Fruit fly (Drosophila melanogaster): Measurements from ENCODE around the gene CG33003.

The CG33003 gene

DNA sequence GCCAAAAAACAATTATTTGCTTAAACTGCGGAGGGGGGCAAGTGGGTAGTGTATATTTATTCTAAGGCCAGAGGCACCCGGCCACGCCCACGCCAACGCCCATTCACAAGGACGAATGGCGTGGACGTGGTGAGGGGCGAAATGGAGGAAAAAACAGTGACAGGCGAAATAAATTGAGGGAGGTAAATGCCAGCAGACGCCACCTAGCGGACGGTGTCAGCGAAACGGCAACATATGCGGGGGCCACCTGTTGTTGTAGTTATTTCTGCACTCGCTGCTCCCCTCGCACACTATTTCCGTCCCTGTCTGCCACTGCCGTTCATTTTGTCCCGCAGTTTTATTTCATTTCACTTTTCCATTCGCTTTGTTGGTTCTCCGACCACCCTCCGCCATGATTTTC, 17.2 kb downstream of the CG33003 start (continued):
- no peak for TF ChIP-seq mld (GFP tag; IDR thresholded peaks at IDR 0.05; ENCODE audit: partially characterized antibody)
- no peak for TF ChIP-seq CG15011 (GFP tag; optimal IDR thresholded peaks at IDR 0.05)
- TF ChIP-seq danr (GFP tag; IDR thresholded peaks at IDR 0.05) = no peak
- TF ChIP-seq Dp (GFP tag; optimal IDR thresholded peaks at IDR 0.05) = no peak
- TF ChIP-seq trh (GFP tag; optimal IDR thresholded peaks at IDR 0.05) = no peak
- no peak for TF ChIP-seq Sry-δ (GFP tag; optimal IDR thresholded peaks at IDR 0.05)
- no peak for TF ChIP-seq CG34376 (GFP tag; optimal IDR thresholded peaks at IDR 0.05)
- TF ChIP-seq Stat92E (GFP tag; optimal IDR thresholded peaks at IDR 0.05) = no peak
- no peak for TF ChIP-seq sug (tag; optimal IDR thresholded peaks at IDR 0.05)
- TF ChIP-seq CG33557 (GFP tag; optimal IDR thresholded peaks at IDR 0.05) = no peak
- no peak for TF ChIP-seq CG4707 (GFP tag; optimal IDR thresholded peaks at IDR 0.05)
- peak; percentile 38 for TF ChIP-seq CG10366 (GFP tag; IDR thresholded peaks at IDR 0.05)
- TF ChIP-seq Hr39 (optimal IDR thresholded peaks at IDR 0.05) = no peak
- no peak for TF ChIP-seq Side (GFP tag; optimal IDR thresholded peaks at IDR 0.05)
- no peak for TF ChIP-seq ato (GFP tag; IDR thresholded peaks at IDR 0.05; ENCODE audit: partially characterized antibody)
- TF ChIP-seq CG2889 (GFP tag; IDR thresholded peaks at IDR 0.05) = no peak
- no peak for TF ChIP-seq gfzf (GFP tag; optimal IDR thresholded peaks at IDR 0.05)
- TF ChIP-seq Ptx1 (GFP tag; IDR thresholded peaks at IDR 0.05) = peak; percentile 39; the same call in 1 of the 2 replicates
- TF ChIP-seq CG12155 (GFP tag; optimal IDR thresholded peaks at IDR 0.05) = no peak
- TF ChIP-seq CG17359 (tag; optimal IDR thresholded peaks at IDR 0.05) = no peak
- TF ChIP-seq CG18764 (GFP tag; optimal IDR thresholded peaks at IDR 0.05) = no peak
- no peak for TF ChIP-seq gcm (GFP tag; optimal IDR thresholded peaks at IDR 0.05)
- no peak for TF ChIP-seq E2f1 (GFP tag; IDR thresholded peaks at IDR 0.05)
- peak; percentile 96 for TF ChIP-seq CG14965 (GFP tag; optimal IDR thresholded peaks at IDR 0.05; ENCODE audit: borderline replicate concordance)
- TF ChIP-seq ham (GFP tag; IDR thresholded peaks at IDR 0.05) = no peak
- TF ChIP-seq rib (GFP tag; IDR thresholded peaks at IDR 0.05) = no peak
- TF ChIP-seq CG1832 (GFP tag; optimal IDR thresholded peaks at IDR 0.05) = peak; percentile 34
- TF ChIP-seq kah (GFP tag; optimal IDR thresholded peaks at IDR 0.05) = peak; percentile 94
- no peak for TF ChIP-seq Adf1 (GFP tag; IDR thresholded peaks at IDR 0.05)
- TF ChIP-seq CG7745 (tag; optimal IDR thresholded peaks at IDR 0.05) = no peak
- TF ChIP-seq CG10321 (GFP tag; IDR thresholded peaks at IDR 0.05) = 0 out of 2 replicates have a peak, but pooled peaks have one; percentile 12
- TF ChIP-seq slou (GFP tag; optimal IDR thresholded peaks at IDR 0.05) = no peak
- 0 out of 3 replicates have a peak, but pooled peaks have one; percentile 42 for TF ChIP-seq otp (GFP tag; IDR thresholded peaks at IDR 0.05)
- no peak for TF ChIP-seq dysf (GFP tag; IDR thresholded peaks at IDR 0.05)
- TF ChIP-seq lab (GFP tag; optimal IDR thresholded peaks at IDR 0.05) = peak; percentile 18
- no peak for TF ChIP-seq z (GFP tag; IDR thresholded peaks at IDR 0.05)
- TF ChIP-seq cad (GFP tag; optimal IDR thresholded peaks at IDR 0.05) = no peak
- peak; percentile 54 for TF ChIP-seq sens (GFP tag)
- peak; percentile 27; the same call in 1 of the 2 replicates for TF ChIP-seq vvl (GFP tag; IDR thresholded peaks at IDR 0.05)
- TF ChIP-seq CG9215 (GFP tag; IDR thresholded peaks at IDR 0.05) = no peak
- peak; percentile 19 for TF ChIP-seq bcd (GFP tag; optimal IDR thresholded peaks at IDR 0.05)
- peak; percentile 18 for TF ChIP-seq tin (GFP tag; optimal IDR thresholded peaks at IDR 0.05)
- TF ChIP-seq CG9932 (GFP tag; IDR thresholded peaks at IDR 0.05) = 0 out of 2 replicates have a peak, but pooled peaks have one; percentile 16
- no peak for TF ChIP-seq CG7786 (GFP tag; optimal IDR thresholded peaks at IDR 0.05)
- no peak for TF ChIP-seq CG6654 (GFP tag; optimal IDR thresholded peaks at IDR 0.05)
- no peak for TF ChIP-seq CG2202 (tag; optimal IDR thresholded peaks at IDR 0.05)
- 0 out of 2 replicates have a peak, but pooled peaks have one; percentile 12 for TF ChIP-seq CG17328 (GFP tag; IDR thresholded peaks at IDR 0.05)
- no peak for TF ChIP-seq Dll (GFP tag; IDR thresholded peaks at IDR 0.05; ENCODE audit: partially characterized antibody)
- no peak for TF ChIP-seq sim (GFP tag; IDR thresholded peaks at IDR 0.05)
- 0 out of 2 replicates have a peak, but pooled peaks have one; percentile 28 for TF ChIP-seq Atf6 (GFP tag; IDR thresholded peaks at IDR 0.05)
- TF ChIP-seq ci (GFP tag; IDR thresholded peaks at IDR 0.05) = peak; percentile 52; the same call in 1 of the 3 replicates
- TF ChIP-seq CG6689 (GFP tag; IDR thresholded peaks at IDR 0.05) = no peak
